Fruit fly (Drosophila melanogaster): Measurements from ENCODE around the gene alpha-Man-IIa.

DNA sequence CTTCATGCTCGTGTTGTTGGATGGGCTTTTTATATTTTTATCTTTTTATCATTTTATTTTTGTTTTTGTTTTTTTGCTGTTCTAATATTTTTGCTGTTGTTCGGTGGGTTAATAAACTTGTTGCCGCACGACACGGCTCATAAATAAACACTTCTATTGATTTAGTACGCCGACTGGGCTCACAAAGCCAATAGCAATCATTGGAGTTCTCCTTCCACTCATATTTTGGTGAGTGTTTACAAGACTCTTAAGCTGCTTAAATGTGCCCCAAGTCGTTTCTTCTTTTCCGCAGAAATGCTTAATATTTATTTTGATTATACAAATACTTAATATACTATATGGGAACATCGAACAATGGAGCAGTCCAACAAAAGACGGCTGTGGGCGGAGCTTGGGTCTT lies 22.1 kb upstream of the alpha-Man-IIa start:
- TF ChIP-seq CG42726 (GFP tag; IDR thresholded peaks at IDR 0.05; ENCODE audit: partially characterized antibody) (no peak), Hr51 (GFP tag; optimal IDR thresholded peaks at IDR 0.05) (no peak), Ada2b (GFP tag; IDR thresholded peaks at IDR 0.05) (no peak), h (optimal IDR thresholded peaks at IDR 0.05) (no peak), salm (tag; optimal IDR thresholded peaks at IDR 0.05) (no peak), CG16813 (GFP tag; IDR thresholded peaks at IDR 0.05; ENCODE audit: partially characterized antibody) (no peak), CG10321 (GFP tag; IDR thresholded peaks at IDR 0.05) (no peak), CG31388 (GFP tag; optimal IDR thresholded peaks at IDR 0.05) (no peak), crol (GFP tag; IDR thresholded peaks at IDR 0.05) (no peak), tap (tag; optimal IDR thresholded peaks at IDR 0.05) (no peak)
